Fruit fly (Drosophila melanogaster) whole organism, wandering third instar larva: Measurements from ENCODE around the gene salt.
A peak's percentile ranks its signal among the peaks of the same experiment; 100 is the strongest.

Experiments used
- Abd-B ChIP-seq: fragments of >200 bp; optimal IDR thresholded peaks from 2 replicates; lab custom pipeline; 2017; ENCODE audit warnings: missing biosample characterization, missing genetic modification characterization
- CG32264 ChIP-seq: fragments of 200-800 bp; sonication (Bioruptor generic); optimal IDR thresholded peaks from 2 replicates; lab custom pipeline; 2016; ENCODE audit warnings: missing biosample characterization, missing genetic modification characterization
- CG9705 ChIP-seq: fragments of 200-800 bp; sonication (Bioruptor generic); optimal IDR thresholded peaks from 2 replicates; lab custom pipeline; 2018; ENCODE audit warnings: missing biosample characterization, mild to moderate bottlenecking, missing genetic modification characterization
- CrebA ChIP-seq: fragments of 200-800 bp; sonication (Bioruptor generic); optimal IDR thresholded peaks from 2 replicates; lab custom pipeline; 2016; ENCODE audit warnings: missing biosample characterization, mild to moderate bottlenecking, missing genetic modification characterization, borderline replicate concordance
- Dfd ChIP-seq: fragments of >200 bp; optimal IDR thresholded peaks from 2 replicates; lab custom pipeline; 2017; ENCODE audit warnings: missing biosample characterization, missing genetic modification characterization
- Dif ChIP-seq: fragments of 200-275, 200-300 bp; sonication (Bioruptor generic); optimal IDR thresholded peaks from 2 replicates; lab custom pipeline; 2018; ENCODE audit warnings: missing biosample characterization, missing genetic modification characterization; ENCODE audit not compliant: partially characterized antibody
- GATAd ChIP-seq: sonication (Bioruptor generic); optimal IDR thresholded peaks from 2 replicates; lab custom pipeline; 2016; ENCODE audit warnings: missing biosample characterization, missing genetic modification characterization
- HLH106 ChIP-seq: fragments of 200-800 bp; optimal IDR thresholded peaks from 3 replicates; lab custom pipeline; 2019; ENCODE audit warnings: missing biosample characterization, mild to moderate bottlenecking, missing genetic modification characterization, moderate library complexity
- Hnf4 ChIP-seq: fragments of 200-800 bp; sonication (Bioruptor generic); optimal IDR thresholded peaks from 2 replicates; lab custom pipeline; 2016; ENCODE audit warnings: missing biosample characterization, mild to moderate bottlenecking, missing genetic modification characterization
- Hr78 ChIP-seq: fragments of >200 bp; optimal IDR thresholded peaks from 2 replicates; lab custom pipeline; 2017; ENCODE audit warnings: missing biosample characterization, missing genetic modification characterization
- Hr83 ChIP-seq: fragments of 200-300 bp; sonication (Bioruptor generic); optimal IDR thresholded peaks from 2 replicates; lab custom pipeline; 2016; ENCODE audit warnings: missing biosample characterization, mild to moderate bottlenecking, missing genetic modification characterization, moderate library complexity; ENCODE audit not compliant: poor library complexity, severe bottlenecking
- Jra ChIP-seq: sonication (Bioruptor generic); optimal IDR thresholded peaks from 2 replicates; lab custom pipeline; 2016; ENCODE audit warnings: missing biosample characterization, missing genetic modification characterization
- Mio ChIP-seq: sonication (Bioruptor generic); optimal IDR thresholded peaks from 2 replicates; lab custom pipeline; 2016; ENCODE audit warnings: missing biosample characterization, missing genetic modification characterization
- Myc ChIP-seq: fragments of >200 bp; optimal IDR thresholded peaks from 2 replicates; lab custom pipeline; 2017
- N ChIP-seq: fragments of >200 bp; optimal IDR thresholded peaks from 2 replicates; lab custom pipeline; 2018; ENCODE audit warnings: missing biosample characterization, missing external identifiers, missing genetic modification characterization
- OdsH ChIP-seq: fragments of 200-800 bp; sonication (Bioruptor generic); optimal IDR thresholded peaks from 2 replicates; lab custom pipeline; 2016; ENCODE audit warnings: missing biosample characterization, mild to moderate bottlenecking, missing genetic modification characterization
- Rel ChIP-seq, 2 experiments: fragments of 200-800 bp; sonication (Bioruptor generic) in 1 of 2; optimal IDR thresholded peaks; 2 replicates in 1 of 2; 3 replicates in 1 of 2; lab custom pipeline; 2016 to 2019; ENCODE audit warnings: mild to moderate bottlenecking in 2 of 2, missing biosample characterization in 2 of 2, missing genetic modification characterization in 2 of 2, moderate library complexity in 1 of 2
- Sp1 ChIP-seq: fragments of 200-800 bp; sonication (Bioruptor generic); optimal IDR thresholded peaks from 3 replicates; lab custom pipeline; 2019; ENCODE audit warnings: missing biosample characterization, mild to moderate bottlenecking, missing genetic modification characterization, moderate library complexity
- Vsx2 ChIP-seq: fragments of 200-300, 225-300 bp; sonication (Bioruptor generic); optimal IDR thresholded peaks from 2 replicates; lab custom pipeline; 2018; ENCODE audit warnings: missing biosample characterization, missing genetic modification characterization; ENCODE audit not compliant: partially characterized antibody
- br ChIP-seq: fragments of 200-800 bp; sonication (Bioruptor generic); optimal IDR thresholded peaks from 2 replicates; lab custom pipeline; 2016; ENCODE audit warnings: missing biosample characterization, missing genetic modification characterization
- brk ChIP-seq: fragments of 200-800 bp; sonication (Bioruptor generic); optimal IDR thresholded peaks from 2 replicates; lab custom pipeline; 2016; ENCODE audit warnings: missing biosample characterization, mild to moderate bottlenecking, missing genetic modification characterization
- dl ChIP-seq, 2 experiments: fragments of 175-275, 200-275 bp in 1 of 2; fragments of 200-275 bp in 1 of 2; sonication (Bioruptor generic); optimal IDR thresholded peaks; lab custom pipeline; 2018; ENCODE audit warnings: mild to moderate bottlenecking in 2 of 2, missing biosample characterization in 2 of 2, missing genetic modification characterization in 2 of 2, moderate library complexity in 2 of 2; ENCODE audit not compliant: partially characterized antibody in 2 of 2, insufficient read depth in 1 of 2
- dmrt93B ChIP-seq: fragments of 200-800 bp; sonication (Bioruptor generic); optimal IDR thresholded peaks from 2 replicates; lab custom pipeline; 2018; ENCODE audit warnings: missing biosample characterization, mild to moderate bottlenecking, missing genetic modification characterization
- dsf ChIP-seq: sonication (Bioruptor generic); optimal IDR thresholded peaks from 2 replicates; lab custom pipeline; 2016; ENCODE audit warnings: missing biosample characterization, missing genetic modification characterization, borderline replicate concordance
- ey ChIP-seq: fragments of 200-800 bp; sonication (Bioruptor generic); optimal IDR thresholded peaks from 2 replicates; lab custom pipeline; 2016; ENCODE audit warnings: missing biosample characterization, missing genetic modification characterization
- foxo ChIP-seq, 2 experiments: fragments of 200-800 bp; sonication (Bioruptor generic); optimal IDR thresholded peaks; 2 replicates in 1 of 2; 3 replicates in 1 of 2; lab custom pipeline; 2016 to 2017; ENCODE audit warnings: missing biosample characterization in 2 of 2, missing genetic modification characterization in 2 of 2
- fru ChIP-seq: fragments of 200-800 bp; sonication (Bioruptor generic); optimal IDR thresholded peaks from 3 replicates; lab custom pipeline; 2016; ENCODE audit warnings: missing biosample characterization, mild to moderate bottlenecking, missing genetic modification characterization
- h ChIP-seq: fragments of 200-800 bp; sonication (Bioruptor generic); optimal IDR thresholded peaks from 3 replicates; lab custom pipeline; 2016; ENCODE audit warnings: missing biosample characterization, mild to moderate bottlenecking, missing genetic modification characterization
- jim ChIP-seq: fragments of 175-275, 200-325 bp; sonication (Bioruptor generic); optimal IDR thresholded peaks from 2 replicates; lab custom pipeline; 2016; ENCODE audit warnings: missing biosample characterization, mild to moderate bottlenecking, missing genetic modification characterization
- lola ChIP-seq: fragments of >200 bp; optimal IDR thresholded peaks from 2 replicates; lab custom pipeline; 2017; ENCODE audit warnings: missing biosample characterization, missing genetic modification characterization
- pan ChIP-seq: fragments of >200 bp; optimal IDR thresholded peaks from 2 replicates; lab custom pipeline; 2017
- psq ChIP-seq: fragments of 200-800 bp; sonication (Bioruptor generic); optimal IDR thresholded peaks from 3 replicates; lab custom pipeline; 2017; ENCODE audit warnings: missing biosample characterization, mild to moderate bottlenecking, missing genetic modification characterization, moderate library complexity
- rgr ChIP-seq: fragments of 200-800 bp; sonication (Bioruptor generic); optimal IDR thresholded peaks from 3 replicates; lab custom pipeline; 2016; ENCODE audit warnings: missing biosample characterization, mild to moderate bottlenecking, missing genetic modification characterization
- sage ChIP-seq: fragments of 200-800 bp; sonication (Bioruptor generic); optimal IDR thresholded peaks from 2 replicates; lab custom pipeline; 2016; ENCODE audit warnings: missing biosample characterization, mild to moderate bottlenecking, missing genetic modification characterization
- sv ChIP-seq: fragments of 200-800 bp; sonication (Bioruptor generic); optimal IDR thresholded peaks from 3 replicates; lab custom pipeline; 2016; ENCODE audit warnings: missing biosample characterization, missing genetic modification characterization
- tai ChIP-seq: sonication (Bioruptor generic); optimal IDR thresholded peaks from 2 replicates; lab custom pipeline; 2016; ENCODE audit warnings: missing biosample characterization, missing genetic modification characterization
- usp ChIP-seq: fragments of >200 bp; optimal IDR thresholded peaks from 2 replicates; lab custom pipeline; 2017; ENCODE audit warnings: missing biosample characterization, missing genetic modification characterization
- woc ChIP-seq: sonication (Bioruptor generic); optimal IDR thresholded peaks from 2 replicates; lab custom pipeline; 2016; ENCODE audit warnings: missing biosample characterization, mild to moderate bottlenecking, missing genetic modification characterization

salt gene

dm6 chr3R:31701934-31702333 is 52.6 kb downstream of the salt start:
- TF ChIP-seq h (GFP tag; lab: Kevin White, UChicago) (peak; percentile 14), GATAd (GFP tag; lab: Kevin White, UChicago) (no peak), dl (GFP tag; optimal IDR thresholded peaks at IDR 0.05; lab: Kevin White, UChicago; ENCODE audit: insufficient read depth in 1 of 2, partially characterized antibody in 2 of 2) (no peak), Dfd (GFP tag; lab: Kevin White, UChicago) (no peak), N (GFP tag; lab: Kevin White, UChicago) (no peak), woc (no peak), Hnf4 (GFP tag; lab: Kevin White, UChicago) (no peak), fru (GFP tag; lab: Kevin White, UChicago) (peak; percentile 66), usp (GFP tag; lab: Kevin White, UChicago) (no peak), Rel (GFP tag; optimal IDR thresholded peaks at IDR 0.05; lab: Kevin White, UChicago) (no peak), Rel (tag; optimal IDR thresholded peaks at IDR 0.05; lab: Kevin White, UChicago) (peak; percentile 39), dmrt93B (no peak), brk (GFP tag; lab: Kevin White, UChicago) (peak; percentile 30), OdsH (GFP tag; lab: Kevin White, UChicago) (no peak), Myc (lab: Kevin White, UChicago) (no peak), tai (GFP tag; lab: Kevin White, UChicago) (no peak), psq (GFP tag; lab: Kevin White, UChicago) (peak; percentile 29), sv (GFP tag; lab: Kevin White, UChicago) (no peak), dsf (no peak), foxo (GFP tag; optimal IDR thresholded peaks at IDR 0.05; lab: Kevin White, UChicago) (peak in 1 of 2 experiments; percentile 2), pan (lab: Kevin White, UChicago) (no peak), Jra (GFP tag; lab: Kevin White, UChicago) (no peak), jim (GFP tag; lab: Kevin White, UChicago) (no peak), ey (GFP tag; lab: Kevin White, UChicago) (no peak), Mio (GFP tag; lab: Kevin White, UChicago) (no peak), br (GFP tag; lab: Kevin White, UChicago) (no peak), Sp1 (GFP tag; lab: Kevin White, UChicago) (peak; percentile 49), lola (GFP tag; lab: Kevin White, UChicago) (no peak), Hr83 (GFP tag; lab: Kevin White, UChicago) (peak; percentile 27), HLH106 (peak; percentile 12), CrebA (no peak), Hr78 (GFP tag; lab: Kevin White, UChicago) (no peak), Abd-B (no peak), CG32264 (GFP tag; lab: Kevin White, UChicago) (no peak), sage (GFP tag; lab: Kevin White, UChicago) (no peak), rgr (GFP tag; lab: Kevin White, UChicago) (no peak), Vsx2 (GFP tag; lab: Kevin White, UChicago) (peak; percentile 47), CG9705 (GFP tag; lab: Kevin White, UChicago) (peak; percentile 16), Dif (GFP tag; lab: Kevin White, UChicago) (peak; percentile 27)
- TF ChIP-seq, all 38 proteins: peak for 12
